Fruit fly (Drosophila melanogaster): ENCODE data around the gene Aven.

Aven gene

DNA sequence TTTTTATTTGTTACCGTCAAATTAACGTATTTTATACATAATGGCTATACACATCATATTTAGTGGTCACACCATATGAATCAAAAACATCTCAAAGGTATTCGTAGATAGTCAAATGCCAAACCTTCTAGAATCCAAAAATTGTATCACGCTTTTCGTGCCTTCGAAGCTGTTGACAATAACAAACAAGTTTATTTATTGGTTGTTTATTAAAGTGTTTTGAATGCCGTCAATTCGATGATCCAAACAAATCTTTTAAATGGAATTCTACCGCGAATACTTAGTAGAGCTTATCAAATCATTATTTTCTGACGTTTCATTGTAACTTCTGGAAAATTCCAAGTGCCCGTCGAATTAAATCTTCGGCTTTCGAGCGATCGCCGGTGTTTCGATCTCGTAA is 37.6 kb upstream of the Aven start (continued):
- TF ChIP-seq Spps (tag; optimal IDR thresholded peaks at IDR 0.05), result no peak
- TF ChIP-seq Usf (GFP tag; optimal IDR thresholded peaks at IDR 0.05), result no peak
- peak; percentile 57 for TF ChIP-seq mirr (GFP tag; optimal IDR thresholded peaks at IDR 0.05)

DNA sequence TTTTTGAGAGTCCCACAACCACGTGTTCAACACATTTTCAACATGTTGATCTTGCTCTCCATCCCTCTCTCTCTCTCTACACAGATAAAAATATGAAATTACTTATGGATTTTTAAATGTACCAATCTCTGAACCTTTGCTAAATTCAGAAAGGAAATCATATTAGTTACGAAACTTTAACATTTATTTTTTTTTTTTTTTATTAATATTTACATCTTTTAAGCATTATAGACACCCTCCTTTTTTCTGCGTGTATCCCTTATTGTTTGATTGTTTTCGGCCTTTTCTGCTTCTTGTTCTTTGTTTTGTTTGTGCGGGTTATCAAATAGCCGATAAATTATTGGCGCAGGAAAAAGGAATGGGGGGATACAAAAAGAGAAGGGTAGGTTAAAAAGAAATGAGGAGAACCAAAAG is 37.0 kb upstream of the Aven start:
- TF ChIP-seq CG15479 (GFP tag; optimal IDR thresholded peaks at IDR 0.05), result peak; percentile 78
- peak; percentile 60 for TF ChIP-seq NC2α (GFP tag; optimal IDR thresholded peaks at IDR 0.05)
- no peak for TF ChIP-seq CG14860 (GFP tag; IDR thresholded peaks at IDR 0.05; ENCODE audit: partially characterized antibody)
- no peak for TF ChIP-seq ato (GFP tag; IDR thresholded peaks at IDR 0.05; ENCODE audit: partially characterized antibody)
- peak; percentile 94 for TF ChIP-seq sisA (GFP tag; IDR thresholded peaks at IDR 0.05)
- peak; percentile 96 for TF ChIP-seq sob (GFP tag; IDR thresholded peaks at IDR 0.05)
- TF ChIP-seq pita (GFP tag; optimal IDR thresholded peaks at IDR 0.05), result no peak
- no peak for TF ChIP-seq Sin3A (optimal IDR thresholded peaks at IDR 0.05)
- peak; percentile 78 for TF ChIP-seq CG9609 (GFP tag; optimal IDR thresholded peaks at IDR 0.05)
- TF ChIP-seq CG11398 (GFP tag; optimal IDR thresholded peaks at IDR 0.05), result peak; percentile 68
- peak; percentile 96 for TF ChIP-seq lmd (GFP tag; IDR thresholded peaks at IDR 0.05)
- TF ChIP-seq yki (optimal IDR thresholded peaks at IDR 0.05), result no peak
- TF ChIP-seq CG3995 (GFP tag; optimal IDR thresholded peaks at IDR 0.05), result peak; percentile 56
- TF ChIP-seq sna (GFP tag; IDR thresholded peaks at IDR 0.05; ENCODE audit: partially characterized antibody), result no peak
- peak; percentile 91 for TF ChIP-seq CG7271 (tag; optimal IDR thresholded peaks at IDR 0.05)
- peak; percentile 89 for TF ChIP-seq C15 (GFP tag; IDR thresholded peaks at IDR 0.05)
- TF ChIP-seq Optix (GFP tag; IDR thresholded peaks at IDR 0.05), result peak; percentile 56; the same call in 1 of the 3 replicates
- TF ChIP-seq Dip2 (GFP tag; IDR thresholded peaks at IDR 0.05), result 0 out of 2 replicates have a peak, but pooled peaks have one; percentile 37
- TF ChIP-seq Sox100B (GFP tag; optimal IDR thresholded peaks at IDR 0.05), result peak; percentile 94
- peak; percentile 85 for TF ChIP-seq crol (GFP tag; IDR thresholded peaks at IDR 0.05)
- TF ChIP-seq gsb-n (tag; optimal IDR thresholded peaks at IDR 0.05), result peak; percentile 98
- TF ChIP-seq CG18599 (GFP tag; optimal IDR thresholded peaks at IDR 0.05), result peak; percentile 96
- peak; percentile 97 for TF ChIP-seq CG17361 (GFP tag; IDR thresholded peaks at IDR 0.05)
- peak; percentile 52 for TF ChIP-seq CG31365 (tag; optimal IDR thresholded peaks at IDR 0.05)
- TF ChIP-seq CG1024 (GFP tag; IDR thresholded peaks at IDR 0.05), result peak; percentile 83
- peak; percentile 96 for TF ChIP-seq CG1602 (GFP tag; optimal IDR thresholded peaks at IDR 0.05)
- TF ChIP-seq CG3726 (GFP tag; IDR thresholded peaks at IDR 0.05), result peak; percentile 92; the same call in 1 of the 3 replicates
- TF ChIP-seq CrebB (tag; optimal IDR thresholded peaks at IDR 0.05), result peak; percentile 92
- TF ChIP-seq ara (GFP tag; IDR thresholded peaks at IDR 0.05), result peak; percentile 97
- TF ChIP-seq sd (tag; optimal IDR thresholded peaks at IDR 0.05), result peak; percentile 85
- peak; percentile 87 for TF ChIP-seq CG4617 (GFP tag; optimal IDR thresholded peaks at IDR 0.05; ENCODE audit: borderline replicate concordance)
- TF ChIP-seq CG13624 (GFP tag; optimal IDR thresholded peaks at IDR 0.05), result peak; percentile 84
- TF ChIP-seq vfl (GFP tag; optimal IDR thresholded peaks at IDR 0.05), result peak; percentile 68
- TF ChIP-seq CG16815 (GFP tag; optimal IDR thresholded peaks at IDR 0.05), result peak; percentile 94
- TF ChIP-seq HLH4C (GFP tag; IDR thresholded peaks at IDR 0.05; ENCODE audit: partially characterized antibody), result no peak
- no peak for TF ChIP-seq CG4282 (GFP tag; optimal IDR thresholded peaks at IDR 0.05)
- TF ChIP-seq CG3847 (GFP tag; IDR thresholded peaks at IDR 0.05), result peak; percentile 96
- TF ChIP-seq MBD-R2 (GFP tag; IDR thresholded peaks at IDR 0.05), result peak; percentile 90
- TF ChIP-seq wor (GFP tag; IDR thresholded peaks at IDR 0.05), result peak; percentile 85
- TF ChIP-seq slou (GFP tag; optimal IDR thresholded peaks at IDR 0.05), result peak; percentile 84
- peak; percentile 84 for TF ChIP-seq da (GFP tag; optimal IDR thresholded peaks at IDR 0.05)
- peak; percentile 93 for TF ChIP-seq CG12155 (GFP tag; optimal IDR thresholded peaks at IDR 0.05)
- TF ChIP-seq BtbVII (GFP tag; optimal IDR thresholded peaks at IDR 0.05), result peak; percentile 93
- peak; percentile 96 for TF ChIP-seq nerfin-1 (tag; optimal IDR thresholded peaks at IDR 0.05)
- TF ChIP-seq CG30431 (GFP tag; optimal IDR thresholded peaks at IDR 0.05), result peak; percentile 86
- peak; percentile 97 for TF ChIP-seq dysf (GFP tag; IDR thresholded peaks at IDR 0.05)
- TF ChIP-seq CG2120 (GFP tag; optimal IDR thresholded peaks at IDR 0.05), result peak; percentile 94
